Worm (Caenorhabditis elegans): ENCODE measurements around the gene E02C12.10.

The E02C12.10 gene

DNA sequence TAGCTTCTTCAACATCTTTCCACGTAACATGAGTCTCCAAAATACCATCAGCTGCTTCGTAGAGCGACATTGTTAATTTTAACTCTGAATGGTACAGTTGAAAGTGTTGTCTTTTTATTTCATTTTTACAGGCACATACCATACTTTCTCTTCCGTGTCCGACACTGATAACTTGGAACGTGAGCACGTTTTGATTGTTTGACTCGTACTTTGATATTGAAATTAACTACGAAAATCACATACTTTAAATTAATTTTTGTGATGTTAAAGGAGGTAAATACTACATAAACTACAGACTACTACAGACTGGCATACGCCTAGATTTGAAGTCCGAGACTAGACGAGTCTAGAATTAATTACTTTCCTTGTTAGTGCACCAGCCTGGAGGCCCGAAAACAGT, at the start of gene E02C12.10:
Gene E02C12.10 (minus strand): TSS at position 75 of the 400 bp plus-strand sequence.
- TF ChIP-seq unc-62 (GFP tag; optimal IDR thresholded peaks at IDR 0.05) = no peak

DNA sequence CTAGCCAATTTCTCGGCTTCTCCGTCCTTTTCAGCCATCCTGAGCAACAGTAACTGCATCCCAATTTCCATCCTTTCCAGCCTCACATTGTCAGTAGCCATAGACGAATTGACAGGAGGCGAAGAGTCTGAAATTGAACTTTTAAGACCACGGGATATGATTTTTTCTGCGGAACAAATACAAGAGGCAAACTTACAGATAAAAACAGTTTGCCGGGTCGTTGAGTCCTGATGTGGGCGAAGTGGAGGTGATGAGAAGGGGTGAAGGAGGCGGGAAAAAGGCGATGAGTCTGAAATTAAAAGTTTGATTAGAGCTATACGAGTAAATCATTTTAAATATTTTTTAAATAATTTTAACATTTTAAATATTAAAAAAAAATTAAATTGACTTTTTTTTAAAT, 48.9 kb upstream of the E02C12.10 start, which contains the start of gene F36D4.6:
Gene F36D4.6 (minus strand): TSS at position 101 of the 400 bp plus-strand sequence.
- no peak for TF ChIP-seq unc-62 (GFP tag; optimal IDR thresholded peaks at IDR 0.05)

DNA sequence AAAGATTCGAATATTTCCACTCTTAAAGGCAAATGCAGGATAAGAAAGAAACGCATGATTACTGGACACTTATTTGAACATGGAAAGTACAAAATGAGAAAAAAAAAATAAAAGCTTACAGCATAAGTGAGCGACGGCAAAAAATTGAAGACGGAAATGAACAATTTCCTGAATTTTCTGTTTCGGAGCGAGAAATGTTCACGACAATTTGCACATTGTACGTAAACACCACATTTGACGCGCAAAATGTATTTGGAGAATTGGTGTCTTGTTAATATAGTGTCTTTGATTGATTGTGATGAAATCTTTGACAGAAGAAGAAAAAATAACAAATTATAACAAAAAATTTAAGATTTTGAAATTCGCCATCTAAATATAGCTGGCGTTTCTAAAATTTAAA, 47.4 kb upstream of the E02C12.10 start, which contains the start of gene F36D4.5:
Gene F36D4.5 (minus strand): TSS at position 225 of the 400 bp plus-strand sequence.
- TF ChIP-seq unc-62 (GFP tag; optimal IDR thresholded peaks at IDR 0.05) = no peak

DNA sequence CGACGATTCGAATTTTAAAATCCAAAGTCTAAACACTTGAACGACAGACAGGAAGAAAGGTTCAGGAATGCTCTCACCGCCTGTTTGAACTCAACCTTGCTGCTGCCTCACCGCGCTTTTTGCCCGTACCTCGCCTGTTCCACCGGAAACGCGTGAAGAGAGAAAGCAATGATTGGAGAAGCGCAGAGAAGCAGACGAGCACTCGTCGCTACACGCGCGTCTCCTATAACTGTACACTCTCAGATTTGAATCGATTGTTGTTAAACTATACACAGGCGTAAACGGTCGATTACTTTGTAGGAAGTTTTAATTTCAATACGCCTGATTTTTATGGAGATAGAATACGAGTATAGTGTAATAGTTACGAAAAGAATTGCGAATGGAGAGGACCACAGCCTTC, 46.3 kb upstream of the E02C12.10 start:
- TF ChIP-seq unc-62 (GFP tag; optimal IDR thresholded peaks at IDR 0.05) = no peak

DNA sequence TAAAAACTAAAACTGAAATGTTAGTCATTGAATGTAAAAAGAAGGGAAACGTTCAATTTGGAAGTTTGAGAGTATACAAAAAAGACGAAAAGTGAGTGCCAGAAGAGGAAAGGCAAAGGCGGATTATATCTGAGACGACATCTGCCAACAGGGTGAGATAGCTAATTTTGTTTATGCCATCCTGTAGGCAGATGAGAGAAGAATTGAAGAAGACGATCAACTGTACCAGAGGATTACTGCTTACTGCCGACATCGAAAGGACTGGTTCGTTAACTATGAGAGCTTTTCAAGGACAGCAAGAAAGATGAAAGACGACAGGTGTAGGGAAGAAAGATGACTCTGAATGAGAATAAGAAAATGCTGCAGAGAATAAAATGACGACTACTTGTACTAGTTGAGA, 45.3 kb upstream of the E02C12.10 start:
- TF ChIP-seq unc-62 (GFP tag; optimal IDR thresholded peaks at IDR 0.05) = no peak

DNA sequence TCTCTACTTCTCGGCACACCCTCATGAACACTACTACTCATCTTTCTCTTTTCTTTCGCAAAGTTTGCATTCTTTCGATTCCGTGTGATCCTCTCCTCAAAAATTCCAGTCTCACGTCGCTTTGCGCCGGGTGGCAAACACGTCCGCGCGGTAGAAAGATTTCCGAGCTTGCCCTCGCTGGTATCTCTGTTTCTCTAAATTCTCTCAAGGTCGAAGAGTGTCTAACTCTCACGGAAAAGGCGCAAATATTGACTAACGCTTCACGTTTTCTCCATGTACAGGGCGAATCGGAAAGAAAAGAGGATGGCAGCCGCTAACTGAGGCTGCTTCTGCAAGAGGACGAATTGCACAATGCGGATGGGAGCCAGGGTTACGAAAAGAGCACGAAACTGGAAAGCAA, 44.5 kb upstream of the E02C12.10 start:
- TF ChIP-seq unc-62 (GFP tag; optimal IDR thresholded peaks at IDR 0.05) = no peak

DNA sequence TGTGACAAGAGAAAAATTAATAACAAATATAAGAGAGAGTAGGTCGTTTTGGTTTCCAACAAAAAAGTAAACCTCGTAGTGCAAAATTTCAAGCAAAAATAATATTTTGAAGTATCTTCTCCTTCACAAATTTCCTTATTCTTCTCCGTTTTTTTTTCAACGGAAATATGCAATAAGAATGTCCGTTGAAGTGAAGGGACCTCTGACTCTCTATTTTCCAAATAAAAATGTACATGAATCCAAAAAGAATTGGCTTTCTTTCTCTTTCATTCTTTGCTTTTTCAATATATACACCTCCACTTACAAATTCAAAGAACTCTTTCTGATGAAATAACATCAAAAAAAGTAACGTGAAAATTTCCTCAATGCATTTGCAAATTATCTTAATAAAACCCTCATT, 38.4 kb upstream of the E02C12.10 start, which contains the start of gene F36D4.1:
Gene F36D4.1 (plus strand): TSS at position 301 of the 400 bp plus-strand sequence.
- TF ChIP-seq unc-62 (GFP tag; optimal IDR thresholded peaks at IDR 0.05) = no peak

DNA sequence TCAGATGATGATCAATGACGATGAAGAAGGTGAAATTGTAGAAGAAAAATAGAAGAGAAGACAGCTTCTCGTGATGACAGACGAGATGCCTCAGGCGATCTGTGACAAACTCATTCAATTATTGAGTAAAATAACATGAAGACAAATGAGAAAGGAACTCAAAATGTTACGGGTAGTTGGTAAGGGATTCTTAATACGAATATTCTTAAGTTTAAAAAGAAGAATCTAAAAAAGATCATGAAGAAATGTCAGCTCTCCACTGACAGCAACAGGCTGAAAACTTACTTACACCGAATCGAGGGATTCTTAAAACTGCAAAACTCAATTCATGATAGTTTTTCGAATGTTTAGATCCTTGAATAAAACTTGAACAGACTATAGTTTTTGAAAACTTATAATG, 36.3 kb upstream of the E02C12.10 start, which contains the start of gene F36D4.4:
Gene F36D4.4 (minus strand): TSS at position 101 of the 400 bp plus-strand sequence.
- TF ChIP-seq unc-62 (GFP tag; optimal IDR thresholded peaks at IDR 0.05) = no peak

DNA sequence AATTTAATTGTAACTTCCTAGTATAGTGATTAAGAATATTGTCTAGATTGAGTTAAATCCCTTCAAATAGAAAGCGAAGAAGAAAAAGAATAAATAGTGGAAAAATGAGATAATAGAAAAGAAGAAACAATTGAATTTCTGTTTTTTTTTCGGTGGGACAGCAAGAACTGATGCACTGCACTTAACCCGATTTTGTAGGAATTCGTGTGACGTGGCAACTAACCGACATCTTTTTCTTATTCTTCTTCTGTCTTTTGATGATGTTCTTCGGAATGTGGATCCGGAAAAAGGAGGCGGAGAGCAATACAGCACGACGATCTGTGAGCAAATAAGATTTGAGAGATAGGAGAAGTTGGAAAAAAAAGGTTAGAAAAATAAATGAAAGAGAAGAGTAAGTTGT, 30.7 kb upstream of the E02C12.10 start:
- TF ChIP-seq unc-62 (GFP tag; optimal IDR thresholded peaks at IDR 0.05) = no peak

DNA sequence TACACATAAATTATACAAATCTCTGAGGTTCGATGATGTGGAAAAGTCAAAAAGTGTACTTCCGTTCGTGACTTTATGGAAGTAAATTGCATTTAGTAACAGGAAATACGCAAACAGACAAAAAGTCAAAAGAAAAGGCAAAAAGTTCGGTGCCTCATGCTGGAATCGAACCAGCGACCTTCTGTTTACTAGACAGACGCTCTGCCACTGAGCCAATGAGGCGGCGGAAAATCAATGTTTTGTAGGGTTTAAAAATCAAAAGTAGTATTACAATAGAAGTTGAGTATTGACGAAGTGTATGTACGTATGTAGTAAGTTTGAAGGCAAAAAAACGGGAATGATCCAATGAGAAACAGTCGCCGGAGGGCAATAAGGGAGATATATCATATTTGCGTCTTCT, 28.7 kb upstream of the E02C12.10 start:
- no peak for TF ChIP-seq unc-62 (GFP tag; optimal IDR thresholded peaks at IDR 0.05)

DNA sequence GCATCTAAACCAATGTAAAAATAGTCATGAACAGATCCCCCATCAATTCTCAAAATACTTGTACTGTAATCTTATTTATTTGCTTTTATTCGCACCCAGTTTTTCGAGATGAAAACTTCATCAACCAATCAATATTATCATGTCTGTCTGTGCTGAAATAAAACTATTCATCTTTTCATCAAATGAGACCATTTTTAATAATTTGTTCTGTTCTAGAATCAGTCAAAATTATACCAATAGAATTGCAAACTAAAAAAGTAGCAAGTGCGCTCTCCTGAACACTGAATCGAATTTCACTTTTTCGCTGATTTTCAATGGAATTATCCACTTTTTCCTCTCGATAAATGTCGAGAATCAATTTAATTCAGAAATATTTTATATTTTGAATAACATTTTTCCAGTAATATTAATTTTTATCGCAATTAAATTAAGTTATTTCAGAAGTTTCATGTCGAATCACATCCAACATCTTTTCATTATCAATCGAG, 21.7 kb upstream of the E02C12.10 start, which contains the start of gene trpp-4:
Gene trpp-4 (plus strand): TSS at position 442 of the 488 bp plus-strand sequence.
- TF ChIP-seq unc-62 (GFP tag; optimal IDR thresholded peaks at IDR 0.05) = no peak

DNA sequence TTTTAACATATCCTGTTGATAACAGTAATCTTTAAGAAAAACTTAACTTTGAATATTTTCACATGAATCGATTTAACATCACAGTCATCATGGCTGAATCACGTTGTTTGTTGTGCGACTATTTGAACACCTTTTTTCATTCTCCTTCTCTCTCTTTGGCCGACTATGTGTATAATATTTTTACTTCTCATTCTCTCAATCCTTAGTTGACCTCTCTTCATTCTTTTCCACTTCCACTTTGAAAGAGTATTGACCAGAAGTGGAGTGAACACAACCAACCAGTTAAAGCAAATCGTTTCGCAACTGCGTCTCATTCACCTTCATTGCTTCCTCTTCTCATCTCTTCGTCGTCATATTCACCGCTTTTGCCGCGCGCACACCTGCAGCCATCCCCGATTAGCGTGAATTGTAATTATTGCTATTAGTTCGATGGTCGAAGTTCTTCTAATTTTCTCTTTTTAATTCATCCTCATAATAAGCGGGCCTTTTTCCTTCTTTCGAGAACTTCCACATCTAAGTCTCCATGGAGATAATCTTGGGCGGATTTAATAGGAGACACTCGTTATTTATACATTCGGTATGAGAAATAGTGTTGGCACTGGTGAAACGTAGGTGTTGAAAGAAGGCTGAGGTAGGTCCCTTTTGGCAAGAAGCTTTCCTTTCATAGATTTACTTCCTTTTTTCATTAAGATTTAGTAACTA, 16.9 kb upstream of the E02C12.10 start:
- TF ChIP-seq unc-62 (GFP tag; optimal IDR thresholded peaks at IDR 0.05) = no peak

DNA sequence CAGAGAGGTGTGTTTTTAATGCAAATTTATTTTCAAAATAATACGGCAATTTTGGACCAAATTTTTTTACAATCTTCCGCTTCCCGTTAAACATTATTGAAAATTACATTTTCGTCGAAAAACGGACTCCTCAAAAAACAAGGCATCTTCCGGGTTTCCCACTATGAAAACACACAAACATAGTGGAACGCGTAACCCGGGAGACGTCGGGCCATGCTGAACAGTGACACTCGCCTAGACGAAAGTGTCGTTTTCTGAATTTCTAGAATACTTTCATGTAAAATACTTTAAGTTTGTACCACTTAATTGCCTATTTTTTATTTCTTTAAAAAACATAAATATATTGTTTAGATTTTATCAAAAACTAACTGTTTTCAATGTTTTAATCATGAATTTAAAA, 13.8 kb upstream of the E02C12.10 start:
- TF ChIP-seq unc-62 (GFP tag; optimal IDR thresholded peaks at IDR 0.05) = no peak

DNA sequence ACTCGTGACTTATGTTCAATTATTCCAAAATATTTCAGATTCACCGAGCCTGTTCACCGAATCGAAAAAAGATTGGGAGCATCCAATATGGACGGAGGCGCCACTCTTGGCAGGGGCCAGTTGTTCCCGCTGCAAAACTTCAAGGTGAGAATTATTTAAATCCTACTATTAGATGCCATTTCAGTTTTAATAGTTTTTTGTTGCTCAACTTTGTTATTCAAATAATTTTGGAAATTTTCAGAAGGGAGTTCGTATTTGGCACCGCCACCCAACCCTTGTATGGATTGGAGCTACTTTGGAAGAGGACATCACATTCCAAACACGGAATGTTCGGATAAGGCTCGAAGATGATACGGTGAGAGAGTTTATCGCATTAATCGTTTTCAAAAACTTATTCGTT, 7.9 kb upstream of the E02C12.10 start, which contains the start of gene hum-2:
Gene hum-2 (plus strand): TSS at position 33 of the 400 bp plus-strand sequence.
- no peak for TF ChIP-seq unc-62 (GFP tag; optimal IDR thresholded peaks at IDR 0.05)

DNA sequence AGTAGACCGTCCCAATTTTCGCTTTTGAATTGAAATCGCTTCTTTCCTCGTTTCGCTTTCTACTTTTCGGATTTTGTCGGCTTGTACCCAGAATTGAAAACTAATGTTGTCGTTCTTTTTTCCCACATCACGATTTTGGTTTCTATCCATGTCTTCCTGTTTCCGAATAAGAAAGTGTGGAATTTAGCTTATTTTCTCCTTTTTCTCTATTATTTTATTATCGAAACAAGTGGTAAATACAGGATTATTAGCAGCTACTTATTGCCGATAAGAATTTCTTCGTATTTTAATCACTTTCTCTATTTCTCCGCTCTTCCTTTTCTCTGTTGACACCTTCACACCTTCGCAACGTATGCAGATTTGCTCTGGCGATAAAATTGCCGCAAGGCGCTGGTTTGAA, 6.7 kb upstream of the E02C12.10 start:
- TF ChIP-seq unc-62 (GFP tag; optimal IDR thresholded peaks at IDR 0.05) = no peak

DNA sequence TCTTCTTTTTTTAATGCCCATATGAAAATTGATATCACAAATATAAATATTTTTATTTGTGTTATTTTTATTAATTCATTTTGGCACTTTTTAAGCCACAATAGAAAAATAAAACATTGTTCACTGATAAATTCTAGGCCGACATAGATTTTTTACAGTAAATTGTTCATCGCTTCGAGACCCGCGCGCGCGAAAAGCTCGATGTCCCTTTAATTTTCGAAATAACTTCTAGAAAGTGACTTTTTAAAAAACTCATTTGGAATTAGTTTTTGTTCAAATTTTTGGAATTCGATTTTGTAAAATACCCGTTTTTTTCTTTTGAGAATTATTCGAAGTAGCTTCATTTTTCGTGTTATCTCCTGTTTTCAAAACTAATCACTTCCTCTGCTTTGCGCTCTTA, 6.2 kb upstream of the E02C12.10 start:
- no peak for TF ChIP-seq unc-62 (GFP tag; optimal IDR thresholded peaks at IDR 0.05)
